Fruit fly (Drosophila melanogaster): Measurements from ENCODE around the gene Larp7.

DNA sequence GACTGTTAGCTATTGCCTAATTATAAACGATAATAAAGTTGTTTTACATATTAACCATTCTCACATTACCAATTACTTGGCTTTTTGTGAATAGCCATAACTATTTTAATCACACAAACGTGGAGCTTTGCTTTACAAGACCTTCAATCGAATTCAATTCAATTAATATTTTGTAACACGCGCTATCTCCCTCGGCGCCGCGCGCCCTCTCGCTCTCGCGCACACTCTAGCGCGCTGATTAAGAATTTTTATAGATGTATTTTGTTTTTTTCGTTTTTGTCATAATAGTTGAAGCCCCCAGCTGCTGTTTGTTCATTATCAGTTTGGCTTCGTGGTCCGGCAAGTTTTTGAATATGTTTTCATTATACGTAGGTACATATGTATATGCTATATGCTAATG, 42.5 kb upstream of the Larp7 start:
- no peak for TF ChIP-seq Sin3A (optimal IDR thresholded peaks at IDR 0.05)
- TF ChIP-seq psq (optimal IDR thresholded peaks at IDR 0.05): no peak
- TF ChIP-seq ttk (optimal IDR thresholded peaks at IDR 0.05): no peak
- no peak for TF ChIP-seq h (optimal IDR thresholded peaks at IDR 0.05)
- no peak for TF ChIP-seq Myc (optimal IDR thresholded peaks at IDR 0.05)
- TF ChIP-seq insv (optimal IDR thresholded peaks at IDR 0.05): no peak

Data from Kc167 (cell line).